Worm (Caenorhabditis elegans): ENCODE results near the gene C23H5.12.

DNA sequence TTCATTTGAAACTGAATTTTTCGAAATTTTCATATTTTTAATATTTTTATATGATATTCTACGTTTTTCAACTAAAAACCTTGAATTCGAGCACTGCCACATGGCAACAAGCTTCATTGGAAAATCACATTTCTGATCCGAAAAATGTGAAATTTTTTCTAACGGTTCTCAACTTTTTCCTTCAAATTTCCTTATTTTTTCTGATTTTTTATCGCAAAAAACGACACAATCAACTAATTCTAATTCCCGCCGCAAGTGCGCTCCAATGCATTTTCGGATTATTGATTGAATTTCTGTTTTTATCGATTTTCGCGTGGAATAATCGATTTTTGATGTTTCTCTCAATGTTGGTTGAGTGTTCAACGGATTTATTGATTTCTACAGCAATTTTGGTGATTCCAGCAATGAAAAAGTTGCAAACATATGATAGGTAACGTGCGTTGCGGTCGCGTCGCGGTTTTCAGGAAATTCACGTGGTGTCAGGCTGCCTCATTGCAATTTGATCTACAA is at the start of gene C23H5.12:
- TF ChIP-seq tbx-2 (tag; optimal IDR thresholded peaks at IDR 0.05): no peak
- no peak for TF ChIP-seq skn-1 (tag; optimal IDR thresholded peaks at IDR 0.05)
- TF ChIP-seq hpl-2 (GFP tag; optimal IDR thresholded peaks at IDR 0.05): no peak
- no peak for TF ChIP-seq zag-1 (tag; optimal IDR thresholded peaks at IDR 0.05)
- no peak for TF ChIP-seq nhr-28 (tag; optimal IDR thresholded peaks at IDR 0.05)
- TF ChIP-seq sptf-1 (tag; optimal IDR thresholded peaks at IDR 0.05): no peak
- no peak for TF ChIP-seq snpc-4 (tag; optimal IDR thresholded peaks at IDR 0.05)
- no peak for TF ChIP-seq C04F5.9 (tag; optimal IDR thresholded peaks at IDR 0.05)
- TF ChIP-seq ama-1 (optimal IDR thresholded peaks at IDR 0.05): no peak
- no peak for TF ChIP-seq mef-2 (tag; optimal IDR thresholded peaks at IDR 0.05)
- TF ChIP-seq ztf-11 (tag; optimal IDR thresholded peaks at IDR 0.05): no peak
- TF ChIP-seq mdl-1 (tag; optimal IDR thresholded peaks at IDR 0.05): no peak
- no peak for TF ChIP-seq pqm-1 (tag; optimal IDR thresholded peaks at IDR 0.05)
